Fruit fly (Drosophila melanogaster): ENCODE results near the gene Set.

DNA sequence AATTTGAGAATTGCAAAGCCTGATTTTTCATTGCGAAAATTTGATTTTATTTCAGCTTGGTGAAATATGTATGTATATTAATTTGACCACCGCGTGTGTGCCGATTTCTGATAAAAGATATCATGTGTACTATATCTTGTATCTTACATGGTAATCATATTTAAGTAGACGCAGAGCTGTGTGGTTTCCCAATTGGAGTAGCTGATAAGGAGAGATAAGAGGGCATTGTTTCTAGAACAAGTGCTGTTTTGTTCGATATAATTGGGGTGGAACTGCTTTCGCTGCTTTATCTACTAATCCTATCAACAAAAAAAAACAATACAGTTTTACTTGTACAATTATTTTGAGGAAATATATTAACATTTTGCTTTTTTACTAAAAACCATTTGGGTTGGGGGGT is 16.8 kb upstream of the Set start:
- TF ChIP-seq Hr96 (GFP tag; optimal IDR thresholded peaks at IDR 0.05), result no peak
- no peak for TF ChIP-seq CG1620 (GFP tag; optimal IDR thresholded peaks at IDR 0.05)
- TF ChIP-seq Crg-1 (GFP tag; optimal IDR thresholded peaks at IDR 0.05), result no peak
